Worm (Caenorhabditis elegans) whole organism, L4 larva: Measurements from ENCODE around the gene elt-1.
A peak's percentile ranks its signal among the peaks of the same experiment; 100 is the strongest.

Experiments
- D1046.2 ChIP-seq: fragments of 200-800 bp; sonication (Bioruptor generic); IDR thresholded peaks from 2 replicates; pipeline ENCODE4 v1.3.6; 2022; ENCODE audit warnings: missing genetic modification characterization, missing compliant biosample characterization
- F26F4.8 ChIP-seq: fragments of 200-800 bp; sonication (Bioruptor generic); conservative IDR thresholded peaks from 2 replicates; pipeline ENCODE4 v1.3.6; 2022; ENCODE audit warnings: missing genetic modification characterization, missing compliant biosample characterization
- F37D6.2 ChIP-seq: sonication (generic microtip); optimal IDR thresholded peaks from 2 replicates; lab custom pipeline; 2016; ENCODE audit warnings: mild to moderate bottlenecking, missing genetic modification characterization, missing compliant biosample characterization
- T20F7.1 ChIP-seq: fragments of 200-800 bp; sonication (Bioruptor generic); optimal IDR thresholded peaks from 2 replicates; lab custom pipeline; 2018; ENCODE audit warnings: mild to moderate bottlenecking, missing genetic modification characterization, missing compliant biosample characterization
- Y105C5A.15 ChIP-seq: fragments of 200-800 bp; sonication (Bioruptor generic); IDR thresholded peaks from 2 replicates; pipeline ENCODE4 v1.3.6; 2022; ENCODE audit warnings: missing genetic modification characterization, missing compliant biosample characterization
- aha-1 ChIP-seq: fragments of 150-350 bp; peaks from one replicate; lab custom pipeline; 2014; ENCODE audit warnings: missing biosample characterization, missing genetic modification characterization
- attf-4 ChIP-seq: sonication (generic microtip); optimal IDR thresholded peaks from 3 replicates; lab custom pipeline; 2017; ENCODE audit warnings: missing biosample characterization, missing genetic modification characterization
- ceh-32 ChIP-seq: sonication (generic microtip); optimal IDR thresholded peaks from 2 replicates; lab custom pipeline; 2016; ENCODE audit warnings: mild to moderate bottlenecking, missing genetic modification characterization, missing compliant biosample characterization; ENCODE audit not compliant: poor library complexity
- ceh-82 ChIP-seq: sonication (generic microtip); optimal IDR thresholded peaks from 2 replicates; lab custom pipeline; 2017; ENCODE audit warnings: missing biosample characterization, missing genetic modification characterization
- ctbp-1 ChIP-seq: fragments of 200-800 bp; sonication (Bioruptor generic); IDR thresholded peaks from 2 replicates; pipeline ENCODE4 v1.3.6; 2022; ENCODE audit warnings: missing genetic modification reagents, missing genetic modification characterization, missing compliant biosample characterization
- daf-16 ChIP-seq, 3 experiments: sonication (generic microtip); optimal IDR thresholded peaks; 2 replicates each; lab custom pipeline; 2016 to 2017; ENCODE audit warnings: missing genetic modification characterization in 3 of 3, missing genetic modification reagents in 3 of 3, mild to moderate bottlenecking in 2 of 3, missing compliant biosample characterization in 2 of 3, missing biosample characterization in 1 of 3, moderate library complexity in 1 of 3
- dmd-6 ChIP-seq: fragments of 200-800 bp; sonication (Bioruptor generic); IDR thresholded peaks from 2 replicates; pipeline ENCODE4 v1.3.6; 2022; ENCODE audit warnings: missing genetic modification reagents, missing genetic modification characterization, missing compliant biosample characterization
- dmd-8 ChIP-seq: fragments of 200-800 bp; sonication (Bioruptor generic); IDR thresholded peaks from 2 replicates; pipeline ENCODE4 v1.3.6; 2022; ENCODE audit warnings: missing genetic modification characterization, missing compliant biosample characterization
- duxl-1 ChIP-seq: sonication (generic microtip); optimal IDR thresholded peaks from 2 replicates; lab custom pipeline; 2016; ENCODE audit warnings: mild to moderate bottlenecking, missing genetic modification characterization, moderate library complexity, missing compliant biosample characterization; ENCODE audit not compliant: poor library complexity
- dve-1 ChIP-seq: sonication (generic microtip); optimal IDR thresholded peaks from 2 replicates; lab custom pipeline; 2017; ENCODE audit warnings: antibody characterized with exemption, mild to moderate bottlenecking, missing genetic modification characterization, missing compliant biosample characterization; ENCODE audit not compliant: insufficient read depth
- gei-8 ChIP-seq: fragments of 200-800 bp; sonication (Bioruptor generic); optimal IDR thresholded peaks from 2 replicates; lab custom pipeline; 2018; ENCODE audit warnings: mild to moderate bottlenecking, missing genetic modification characterization, missing compliant biosample characterization
- hif-1 ChIP-seq, 2 experiments: sonication (generic microtip); optimal IDR thresholded peaks; 2 replicates each; lab custom pipeline; 2016 to 2017; ENCODE audit warnings: missing compliant biosample characterization in 2 of 2, missing genetic modification characterization in 2 of 2, missing genetic modification reagents in 2 of 2, missing genotype in 2 of 2, mild to moderate bottlenecking in 1 of 2
- hlh-11 ChIP-seq: fragments of 200-800 bp; sonication (Bioruptor generic); optimal IDR thresholded peaks from 2 replicates; lab custom pipeline; 2018; ENCODE audit warnings: mild to moderate bottlenecking, missing genetic modification characterization, missing compliant biosample characterization
- lin-1 ChIP-seq: fragments of 200-800 bp; sonication (Bioruptor generic); IDR thresholded peaks from 2 replicates; pipeline ENCODE4 v1.3.6; 2022; ENCODE audit warnings: missing genetic modification reagents, missing genetic modification characterization, missing compliant biosample characterization
- lin-13 ChIP-seq: fragments of 150-350 bp; optimal IDR thresholded peaks from 2 replicates; lab custom pipeline; 2014; ENCODE audit warnings: missing biosample characterization, missing genetic modification reagents, missing genetic modification characterization
- madf-9 ChIP-seq: fragments of 200-800 bp; sonication (Bioruptor generic); conservative IDR thresholded peaks from 2 replicates; pipeline ENCODE4 v1.3.6; 2022; ENCODE audit warnings: missing genetic modification reagents, missing genetic modification characterization, missing compliant biosample characterization
- mdl-1 ChIP-seq, 2 experiments: fragments of 150-350 bp in 1 of 2; sonication (generic microtip) in 1 of 2; optimal IDR thresholded peaks; 2 replicates each; lab custom pipeline; 2014 to 2017; ENCODE audit warnings: missing biosample characterization in 2 of 2, missing genetic modification characterization in 2 of 2
- mdt-29 ChIP-seq: fragments of 200-800 bp; sonication (Bioruptor generic); IDR thresholded peaks from 2 replicates; pipeline ENCODE4 v1.3.6; 2022; ENCODE audit warnings: missing genetic modification reagents, missing genetic modification characterization, missing compliant biosample characterization
- mep-1 ChIP-seq: fragments of 150-350 bp; sonication (generic microtip); optimal IDR thresholded peaks from 3 replicates; lab custom pipeline; 2014; ENCODE audit warnings: missing biosample characterization, missing genetic modification characterization
- mes-2 ChIP-seq: sonication (generic microtip); optimal IDR thresholded peaks from 2 replicates; lab custom pipeline; 2016; ENCODE audit warnings: missing genotype, mild to moderate bottlenecking, missing genetic modification characterization, missing compliant biosample characterization; ENCODE audit not compliant: poor library complexity, severe bottlenecking
- mxl-2 ChIP-seq: fragments of 200-800 bp; sonication (Bioruptor generic); conservative IDR thresholded peaks from 2 replicates; pipeline ENCODE4 v1.3.6; 2022; ENCODE audit warnings: missing genetic modification reagents, missing genetic modification characterization, missing compliant biosample characterization
- mxl-3 ChIP-seq: fragments of 200-800 bp; sonication (Bioruptor generic); optimal IDR thresholded peaks from 2 replicates; lab custom pipeline; 2018; ENCODE audit warnings: mild to moderate bottlenecking, missing genetic modification characterization, missing compliant biosample characterization
- nhr-10 ChIP-seq: fragments of 150-350 bp; optimal IDR thresholded peaks from 2 replicates; lab custom pipeline; 2014; ENCODE audit warnings: missing biosample characterization, missing genetic modification characterization
- nhr-11 ChIP-seq: fragments of 150-350 bp; optimal IDR thresholded peaks from 2 replicates; lab custom pipeline; 2014; ENCODE audit warnings: missing biosample characterization, missing genetic modification characterization
- nhr-111 ChIP-seq: fragments of 200-800 bp; sonication (Bioruptor generic); optimal IDR thresholded peaks from 2 replicates; lab custom pipeline; 2018; ENCODE audit warnings: mild to moderate bottlenecking, missing genetic modification characterization, missing compliant biosample characterization
- nhr-28 ChIP-seq: fragments of 150-350 bp; optimal IDR thresholded peaks from 2 replicates; lab custom pipeline; 2014; ENCODE audit warnings: missing biosample characterization, missing genetic modification characterization
- nhr-41 ChIP-seq: fragments of 200-800 bp; sonication (Bioruptor generic); IDR thresholded peaks from 2 replicates; pipeline ENCODE4 v1.3.6; 2022; ENCODE audit warnings: missing genetic modification reagents, missing genetic modification characterization, missing compliant biosample characterization
- nhr-42 ChIP-seq: fragments of 200-800 bp; sonication (Bioruptor generic); IDR thresholded peaks from 2 replicates; pipeline ENCODE4 v1.3.6; 2022; ENCODE audit warnings: missing genetic modification characterization, missing compliant biosample characterization
- nhr-48 ChIP-seq: sonication (generic microtip); optimal IDR thresholded peaks from 2 replicates; lab custom pipeline; 2016; ENCODE audit warnings: mild to moderate bottlenecking, missing genetic modification characterization, missing compliant biosample characterization
- nhr-6 ChIP-seq: fragments of 150-350 bp; optimal IDR thresholded peaks from 2 replicates; lab custom pipeline; 2014; ENCODE audit warnings: missing biosample characterization, missing genetic modification characterization
- php-3 ChIP-seq: fragments of 200-800 bp; sonication (Bioruptor generic); IDR thresholded peaks from 2 replicates; pipeline ENCODE4 v1.3.6; 2022; ENCODE audit warnings: missing genetic modification reagents, missing genetic modification characterization, missing compliant biosample characterization
- pqm-1 ChIP-seq: sonication (generic microtip); optimal IDR thresholded peaks from 2 replicates; lab custom pipeline; 2017; ENCODE audit warnings: missing biosample characterization, missing genetic modification characterization
- rbr-2 ChIP-seq: sonication (generic microtip); optimal IDR thresholded peaks from 2 replicates; lab custom pipeline; 2016; ENCODE audit warnings: missing genotype, missing genetic modification characterization, missing compliant biosample characterization
- set-16 ChIP-seq: fragments of 200-800 bp; sonication (Bioruptor generic); IDR thresholded peaks from 2 replicates; pipeline ENCODE4 v1.3.6; 2022; ENCODE audit warnings: missing genetic modification reagents, missing genetic modification characterization, missing compliant biosample characterization
- skn-1 ChIP-seq: fragments of 150-350 bp; optimal IDR thresholded peaks from 2 replicates; lab custom pipeline; 2014; ENCODE audit warnings: missing biosample characterization, missing genetic modification characterization
- snpc-4 ChIP-seq: fragments of 150-350 bp; optimal IDR thresholded peaks from 2 replicates; lab custom pipeline; 2014; ENCODE audit warnings: missing biosample characterization, missing genetic modification characterization
- spr-3 ChIP-seq: fragments of 200-800 bp; sonication (Bioruptor generic); optimal IDR thresholded peaks from 2 replicates; lab custom pipeline; 2018; ENCODE audit warnings: mild to moderate bottlenecking, missing genetic modification characterization, missing compliant biosample characterization
- unc-62 ChIP-seq, 3 experiments: fragments of 150-350 bp in 1 of 3; sonication (generic microtip); optimal IDR thresholded peaks in 2 of 3; peaks in 1 of 3; 1 replicate in 1 of 3; 2 replicates in 2 of 3; lab custom pipeline; 2014 to 2017; ENCODE audit warnings: missing biosample characterization in 3 of 3, missing genetic modification characterization in 3 of 3, missing genetic modification reagents in 3 of 3, missing genotype in 1 of 3
- vab-7 ChIP-seq: fragments of 200-800 bp; sonication (Bioruptor generic); IDR thresholded peaks from 2 replicates; pipeline ENCODE4 v1.3.6; 2022; ENCODE audit warnings: missing genetic modification reagents, missing genetic modification characterization, missing compliant biosample characterization
- zag-1 ChIP-seq: fragments of 150-350 bp; optimal IDR thresholded peaks from 2 replicates; lab custom pipeline; 2014; ENCODE audit warnings: missing biosample characterization, missing genetic modification characterization
- zfp-2 ChIP-seq: sonication (generic microtip); optimal IDR thresholded peaks from 2 replicates; lab custom pipeline; 2016; ENCODE audit warnings: mild to moderate bottlenecking, missing genetic modification characterization, missing compliant biosample characterization
- zip-2 ChIP-seq: fragments of 150-350 bp; optimal IDR thresholded peaks from 2 replicates; lab custom pipeline; 2014; ENCODE audit warnings: missing biosample characterization, missing genetic modification characterization
- ztf-7 ChIP-seq: fragments of 150-350 bp; optimal IDR thresholded peaks from 2 replicates; lab custom pipeline; 2014; ENCODE audit warnings: missing biosample characterization, missing genetic modification characterization

The elt-1 gene

ce11 chrIV:9648682-9649081, 33.9 kb downstream of the elt-1 start, which contains the start of gene srm-3:
TSS of gene srm-3 (plus strand) at chrIV:9648982.
- no peak for TF ChIP-seq dmd-8 (GFP tag; lab: Robert Waterston, UW)
- TF ChIP-seq D1046.2 = no peak
- no peak for TF ChIP-seq unc-62 (GFP tag; optimal IDR thresholded peaks at IDR 0.05 in 1 of 2; lab: Kevin White, UChicago)
- no peak for TF ChIP-seq unc-62 (tag; optimal IDR thresholded peaks at IDR 0.05; lab: Kevin White, UChicago)
- no peak for TF ChIP-seq F37D6.2 (tag; lab: Kevin White, UChicago)
- TF ChIP-seq nhr-48 = no peak
- no peak for TF ChIP-seq ztf-7 (tag; lab: Kevin White, UChicago)
- TF ChIP-seq nhr-111 (GFP tag; lab: Kevin White, UChicago) = no peak
- TF ChIP-seq gei-8 = no peak
- TF ChIP-seq spr-3 (GFP tag; lab: Kevin White, UChicago) = no peak
- TF ChIP-seq set-16 = no peak
- TF ChIP-seq zag-1 (tag; lab: Kevin White, UChicago) = no peak

- TF ChIP-seq mxl-2 (no peak), Y105C5A.15 (GFP tag; lab: Robert Waterston, UW) (no peak), D1046.2 (no peak), ceh-32 (tag; lab: Kevin White, UChicago) (no peak), unc-62 (GFP tag; optimal IDR thresholded peaks at IDR 0.05 in 1 of 2; lab: Kevin White, UChicago) (peak in 1 of 2 experiments; percentile 44), unc-62 (tag; optimal IDR thresholded peaks at IDR 0.05; lab: Kevin White, UChicago) (no peak), nhr-111 (GFP tag; lab: Kevin White, UChicago) (no peak), ctbp-1 (GFP tag; lab: Robert Waterston, UW) (no peak), nhr-48 (peak; percentile 77), rbr-2 (tag; lab: Kevin White, UChicago) (no peak), mep-1 (tag; lab: Kevin White, UChicago) (peak; percentile 75), zip-2 (no peak), dmd-6 (GFP tag; lab: Robert Waterston, UW) (peak; percentile 88), lin-13 (GFP tag; lab: Kevin White, UChicago) (no peak), vab-7 (no peak), ceh-82 (tag; lab: Kevin White, UChicago) (no peak), nhr-6 (tag; lab: Kevin White, UChicago) (peak; percentile 33), nhr-42 (GFP tag; lab: Robert Waterston, UW) (no peak), nhr-41 (GFP tag; lab: Robert Waterston, UW) (no peak), pqm-1 (tag; lab: Kevin White, UChicago) (peak; percentile 95), nhr-10 (peak; percentile 22), php-3 (GFP tag; lab: Robert Waterston, UW) (peak; percentile 81), nhr-11 (tag; lab: Kevin White, UChicago) (no peak), T20F7.1 (GFP tag; lab: Kevin White, UChicago) (peak; percentile 14), F26F4.8 (no peak), mdt-29 (GFP tag; lab: Robert Waterston, UW) (no peak), dve-1 (tag; lab: Kevin White, UChicago) (peak; percentile 90), madf-9 (GFP tag; lab: Robert Waterston, UW) (no peak), nhr-28 (tag; lab: Kevin White, UChicago) (peak; percentile 41), ztf-7 (tag; lab: Kevin White, UChicago) (peak; percentile 70), mes-2 (tag; lab: Kevin White, UChicago) (no peak), skn-1 (tag; lab: Kevin White, UChicago) (no peak), attf-4 (tag; lab: Kevin White, UChicago) (no peak), zfp-2 (tag; lab: Kevin White, UChicago) (no peak), lin-1 (GFP tag; lab: Robert Waterston, UW) (peak; percentile 58; the same call in 1 of the 2 replicates), mxl-3 (GFP tag; lab: Kevin White, UChicago) (no peak), duxl-1 (no peak), mdl-1 (tag; optimal IDR thresholded peaks at IDR 0.05; lab: Kevin White, UChicago) (peak in 1 of 2 experiments; percentile 16), daf-16 (GFP tag; optimal IDR thresholded peaks at IDR 0.05; lab: Kevin White, UChicago) (no peak), daf-16 (tag; optimal IDR thresholded peaks at IDR 0.05; lab: Kevin White, UChicago) (peak; percentile 96), aha-1 (tag; lab: Kevin White, UChicago) (no peak), hif-1 (tag; optimal IDR thresholded peaks at IDR 0.05; lab: Kevin White, UChicago) (peak in 1 of 2 experiments; percentile 29), hlh-11 (tag; lab: Kevin White, UChicago) (peak; percentile 75), zag-1 (tag; lab: Kevin White, UChicago) (no peak), snpc-4 (no peak)
These were observed 36.4 kb downstream of the elt-1 start, which contains the start of gene chca-1 for ce11 chrIV:9651234-9651633. TSS of gene chca-1 (plus strand) at chrIV:9651394.
